Worm (Caenorhabditis elegans): ENCODE data around the gene K12H4.2.

The K12H4.2 gene

ce11 chrIII:8047412-8047811 is at the start of gene K12H4.2:
TSS of gene K12H4.2 (plus strand) at chrIII:8047712.
- TF ChIP-seq K11D2.4 (GFP tag; IDR thresholded peaks at IDR 0.05) (no peak), lsl-1 (GFP tag; optimal IDR thresholded peaks at IDR 0.05) (no peak), unc-130 (GFP tag; optimal IDR thresholded peaks at IDR 0.05) (no peak), D2030.7 (GFP tag; IDR thresholded peaks at IDR 0.05) (no peak), zim-3 (tag; optimal IDR thresholded peaks at IDR 0.05) (no peak), T07F8.4 (tag; optimal IDR thresholded peaks at IDR 0.05) (no peak), rpc-1 (optimal IDR thresholded peaks at IDR 0.05) (no peak), rpc-1 (tag; optimal IDR thresholded peaks at IDR 0.05) (no peak), efl-1 (GFP tag; optimal IDR thresholded peaks at IDR 0.05) (no peak), Y95B8A.8 (GFP tag; IDR thresholded peaks at IDR 0.05) (no peak), atf-7 (tag; optimal IDR thresholded peaks at IDR 0.05) (no peak), bed-1 (GFP tag; IDR thresholded peaks at IDR 0.05) (no peak), sea-2 (GFP tag; IDR thresholded peaks at IDR 0.05) (no peak)

ce11 chrIII:8001557-8001956 is 46.0 kb upstream of the K12H4.2 start:
- TF ChIP-seq lin-40 (tag; optimal IDR thresholded peaks at IDR 0.05) (no peak), unc-130 (GFP tag; optimal IDR thresholded peaks at IDR 0.05) (no peak), B0035.1 (tag; optimal IDR thresholded peaks at IDR 0.05) (no peak), madf-10 (tag; optimal IDR thresholded peaks at IDR 0.05) (no peak), cebp-1 (GFP tag; IDR thresholded peaks at IDR 0.05) (no peak), cebp-1 (tag; optimal IDR thresholded peaks at IDR 0.05) (no peak), tlf-1 (GFP tag; optimal IDR thresholded peaks at IDR 0.05) (no peak), ztf-18 (tag; optimal IDR thresholded peaks at IDR 0.05) (no peak), ztf-3 (GFP tag; optimal IDR thresholded peaks at IDR 0.05) (no peak), F57A8.1 (GFP tag; optimal IDR thresholded peaks at IDR 0.05) (no peak), gei-17 (GFP tag; optimal IDR thresholded peaks at IDR 0.05) (no peak), snpc-1.3 (tag; optimal IDR thresholded peaks at IDR 0.05; ENCODE audit: insufficient read depth) (no peak)

ce11 chrIII:8004091-8004490 is 43.4 kb upstream of the K12H4.2 start, which contains the start of gene C06G4.6:
TSS of gene C06G4.6 (plus strand) at chrIII:8004391.
- no peak for TF ChIP-seq egrh-3 (GFP tag; IDR thresholded peaks at IDR 0.05)
- TF ChIP-seq ceh-100 (GFP tag; IDR thresholded peaks at IDR 0.05) = no peak
- no peak for TF ChIP-seq chd-7 (tag; optimal IDR thresholded peaks at IDR 0.05)
- no peak for TF ChIP-seq K11D2.4 (GFP tag; IDR thresholded peaks at IDR 0.05)
- TF ChIP-seq snpc-1.3 (tag; optimal IDR thresholded peaks at IDR 0.05; ENCODE audit: insufficient read depth) = no peak
- TF ChIP-seq lin-54 (GFP tag; optimal IDR thresholded peaks at IDR 0.05) = no peak

ce11 chrIII:8009769-8010168 is 37.7 kb upstream of the K12H4.2 start, which contains the start of gene cit-1.1:
TSS of gene cit-1.1 (minus strand) at chrIII:8009821.
- TF ChIP-seq zim-3 (tag; optimal IDR thresholded peaks at IDR 0.05) = no peak
- TF ChIP-seq B0035.1 (tag; optimal IDR thresholded peaks at IDR 0.05) = no peak
- TF ChIP-seq cebp-1 (GFP tag; IDR thresholded peaks at IDR 0.05) = no peak
- TF ChIP-seq cebp-1 (tag; optimal IDR thresholded peaks at IDR 0.05) = no peak
- TF ChIP-seq F23B12.7 (tag; optimal IDR thresholded peaks at IDR 0.05; ENCODE audit: insufficient read depth) = no peak
- no peak for TF ChIP-seq Y56A3A.18 (GFP tag; IDR thresholded peaks at IDR 0.05)
- no peak for TF ChIP-seq zfh-2 (GFP tag; conservative IDR thresholded peaks at IDR 0.05)
- no peak for TF ChIP-seq atf-7 (tag; optimal IDR thresholded peaks at IDR 0.05)
- no peak for TF ChIP-seq K11D2.4 (GFP tag; IDR thresholded peaks at IDR 0.05)
- TF ChIP-seq nhr-80 (tag; optimal IDR thresholded peaks at IDR 0.05) = peak; percentile 15
- no peak for TF ChIP-seq lin-26 (GFP tag; IDR thresholded peaks at IDR 0.05)
- TF ChIP-seq madf-3 (GFP tag; IDR thresholded peaks at IDR 0.05) = peak; percentile 97
- TF ChIP-seq egrh-3 (GFP tag; IDR thresholded peaks at IDR 0.05) = no peak
- TF ChIP-seq tbx-9 (tag; optimal IDR thresholded peaks at IDR 0.05; ENCODE audit: borderline replicate concordance) = no peak
